Fruit fly (Drosophila melanogaster) whole organism, embryonic: ENCODE results near the gene CG31267.

Experiments used
- Ada2b ChIP-seq: fragments of 200-800 bp; sonication (Bioruptor generic); IDR thresholded peaks from 2 replicates; pipeline ENCODE4 v1.3.6; 2022; ENCODE audit warnings: missing biosample characterization, missing genetic modification characterization
- CG10462 ChIP-seq: fragments of 200-800 bp; sonication (Bioruptor generic); optimal IDR thresholded peaks from 2 replicates; lab custom pipeline; 2016; ENCODE audit warnings: missing biosample characterization, missing genetic modification characterization
- CG10543 ChIP-seq: fragments of 200-800 bp; sonication (Bioruptor generic); optimal IDR thresholded peaks from 3 replicates; lab custom pipeline; 2017; ENCODE audit warnings: missing biosample characterization, mild to moderate bottlenecking, missing genetic modification characterization, moderate library complexity
- CG11695 ChIP-seq: fragments of 200-800 bp; sonication (Bioruptor generic); IDR thresholded peaks from 3 replicates; pipeline ENCODE4 v1.3.6; 2022; ENCODE audit warnings: missing biosample characterization, missing genetic modification characterization
- CG12236 ChIP-seq: fragments of 200-800 bp; sonication (Bioruptor generic); optimal IDR thresholded peaks from 2 replicates; lab custom pipeline; 2016; ENCODE audit warnings: missing biosample characterization, missing genetic modification characterization
- CG12659 ChIP-seq: fragments of 200-800 bp; sonication (Bioruptor generic); optimal IDR thresholded peaks from 3 replicates; lab custom pipeline; 2017; ENCODE audit warnings: mild to moderate bottlenecking, missing biosample characterization, missing genetic modification reagents, missing genetic modification characterization
- CG13424 ChIP-seq: fragments of 200-800 bp; sonication (Bioruptor generic); optimal IDR thresholded peaks from 2 replicates; lab custom pipeline; 2019; ENCODE audit warnings: missing biosample characterization, mild to moderate bottlenecking, missing genetic modification characterization, moderate library complexity
- CG15269 ChIP-seq: fragments of 200-800 bp; sonication (Bioruptor generic); optimal IDR thresholded peaks from 2 replicates; lab custom pipeline; 2018; ENCODE audit warnings: missing biosample characterization, mild to moderate bottlenecking, missing genetic modification characterization, moderate library complexity
- CG1529 ChIP-seq: fragments of 200-800 bp; sonication (Bioruptor generic); optimal IDR thresholded peaks from 3 replicates; lab custom pipeline; 2018; ENCODE audit warnings: missing biosample characterization, missing genetic modification characterization
- CG1603 ChIP-seq: fragments of 200-800 bp; sonication (Bioruptor generic); optimal IDR thresholded peaks from 2 replicates; lab custom pipeline; 2019; ENCODE audit warnings: missing biosample characterization, mild to moderate bottlenecking, missing genetic modification characterization, moderate library complexity
- CG1647 ChIP-seq: fragments of 200-800 bp; sonication (Bioruptor generic); optimal IDR thresholded peaks from 3 replicates; lab custom pipeline; 2016; ENCODE audit warnings: missing biosample characterization, missing genetic modification characterization
- CG3281 ChIP-seq: fragments of 200-800 bp; sonication (Bioruptor generic); optimal IDR thresholded peaks from 3 replicates; lab custom pipeline; 2017; ENCODE audit warnings: missing biosample characterization, mild to moderate bottlenecking, missing genetic modification characterization
- CG3838 ChIP-seq: fragments of 200-800 bp; sonication (Bioruptor generic); optimal IDR thresholded peaks from 3 replicates; lab custom pipeline; 2016; ENCODE audit warnings: missing biosample characterization, missing genetic modification characterization
- CG4730 ChIP-seq: fragments of 200-800 bp; sonication (Bioruptor generic); IDR thresholded peaks from 2 replicates; pipeline ENCODE4 v1.3.6; 2022; ENCODE audit warnings: missing biosample characterization, missing genetic modification characterization
- CG7786 ChIP-seq: fragments of 200-800 bp; sonication (Bioruptor generic); optimal IDR thresholded peaks from 2 replicates; lab custom pipeline; 2016; ENCODE audit warnings: missing biosample characterization, missing genetic modification characterization
- CHES-1-like ChIP-seq: fragments of 200-800 bp; sonication (Bioruptor generic); optimal IDR thresholded peaks from 2 replicates; lab custom pipeline; 2016; ENCODE audit warnings: missing biosample characterization, missing genetic modification characterization
- Camta ChIP-seq: fragments of 200-800 bp; sonication (Bioruptor generic); optimal IDR thresholded peaks from 2 replicates; lab custom pipeline; 2016; ENCODE audit warnings: missing biosample characterization, missing genetic modification characterization
- CoRest ChIP-seq: fragments of 200-800 bp; sonication (Bioruptor generic); optimal IDR thresholded peaks from 3 replicates; lab custom pipeline; 2018; ENCODE audit warnings: missing biosample characterization, mild to moderate bottlenecking, missing genetic modification characterization, moderate library complexity
- Doc2 ChIP-seq: fragments of 200-800 bp; sonication (Bioruptor generic); IDR thresholded peaks from 2 replicates; pipeline ENCODE4 v1.3.6; 2022; ENCODE audit warnings: missing biosample characterization, missing genetic modification characterization
- Elba2 ChIP-seq: fragments of 200-800 bp; sonication (Bioruptor generic); optimal IDR thresholded peaks from 3 replicates; lab custom pipeline; 2016; ENCODE audit warnings: missing biosample characterization, missing genetic modification characterization
- HLH3B ChIP-seq: fragments of 200-800 bp; sonication (Bioruptor generic); IDR thresholded peaks from 2 replicates; pipeline ENCODE4 v1.3.6; 2022; ENCODE audit warnings: missing biosample characterization, missing genetic modification characterization
- Jarid2 ChIP-seq: fragments of 200-800 bp; sonication (Bioruptor generic); optimal IDR thresholded peaks from 3 replicates; lab custom pipeline; 2017; ENCODE audit warnings: mild to moderate bottlenecking, missing biosample characterization, missing genetic modification reagents, missing genetic modification characterization
- Mad ChIP-seq: fragments of 200-800 bp; sonication (Bioruptor generic); optimal IDR thresholded peaks from 2 replicates; lab custom pipeline; 2016; ENCODE audit warnings: missing biosample characterization, missing genetic modification characterization
- NFAT ChIP-seq: fragments of 200-800 bp; sonication (Bioruptor generic); IDR thresholded peaks from 2 replicates; pipeline ENCODE4 v1.3.6; 2022; ENCODE audit warnings: missing biosample characterization, missing genetic modification characterization
- NK7.1 ChIP-seq: fragments of 200-800 bp; sonication (Bioruptor generic); optimal IDR thresholded peaks from 3 replicates; lab custom pipeline; 2016; ENCODE audit warnings: missing biosample characterization, missing genetic modification characterization
- Oaz ChIP-seq: fragments of 200-800 bp; sonication (Bioruptor generic); IDR thresholded peaks from 2 replicates; pipeline ENCODE4 v1.3.6; 2022; ENCODE audit warnings: missing biosample characterization, missing genetic modification characterization
- PHDP ChIP-seq: fragments of 200-800 bp; sonication (Bioruptor generic); optimal IDR thresholded peaks from 3 replicates; lab custom pipeline; 2018; ENCODE audit warnings: missing biosample characterization, mild to moderate bottlenecking, missing genetic modification characterization, moderate library complexity
- Rfx ChIP-seq: fragments of 200-800 bp; sonication (Bioruptor generic); IDR thresholded peaks from 2 replicates; pipeline ENCODE4 v1.3.6; 2022; ENCODE audit warnings: missing biosample characterization, missing genetic modification characterization
- Ssrp ChIP-seq: fragments of 200-800 bp; sonication (Bioruptor generic); optimal IDR thresholded peaks from 2 replicates; lab custom pipeline; 2018; ENCODE audit warnings: missing biosample characterization, mild to moderate bottlenecking, missing genetic modification characterization, moderate library complexity
- YL-1 ChIP-seq: fragments of 200-800 bp; sonication (Bioruptor generic); optimal IDR thresholded peaks from 3 replicates; lab custom pipeline; 2017; ENCODE audit warnings: missing biosample characterization, mild to moderate bottlenecking, missing genetic modification characterization
- btn ChIP-seq: fragments of 200-800 bp; sonication (Bioruptor generic); optimal IDR thresholded peaks from 2 replicates; lab custom pipeline; 2016; ENCODE audit warnings: missing biosample characterization, missing genetic modification characterization
- crol ChIP-seq: fragments of 200-800 bp; sonication (Bioruptor generic); IDR thresholded peaks from 2 replicates; pipeline ENCODE4 v1.3.6; 2022; ENCODE audit warnings: missing biosample characterization, missing genetic modification characterization
- dati ChIP-seq: fragments of 200-800 bp; sonication (Bioruptor generic); IDR thresholded peaks from 2 replicates; pipeline ENCODE4 v1.3.6; 2022; ENCODE audit warnings: missing biosample characterization, missing genetic modification characterization
- disco-r ChIP-seq: fragments of 200-800 bp; sonication (Bioruptor generic); optimal IDR thresholded peaks from 2 replicates; lab custom pipeline; 2016; ENCODE audit warnings: missing biosample characterization, missing genetic modification characterization
- fd64A ChIP-seq: fragments of 200-800 bp; sonication (Bioruptor generic); optimal IDR thresholded peaks from 3 replicates; lab custom pipeline; 2018; ENCODE audit warnings: missing biosample characterization, mild to moderate bottlenecking, missing genetic modification characterization
- her ChIP-seq: fragments of 200-800 bp; sonication (Bioruptor generic); optimal IDR thresholded peaks from 2 replicates; lab custom pipeline; 2016; ENCODE audit warnings: missing biosample characterization, missing genetic modification characterization
- insv ChIP-seq, 2 experiments: fragments of 200-800 bp; sonication (Bioruptor generic); optimal IDR thresholded peaks; 3 replicates each; lab custom pipeline; 2016 to 2018; ENCODE audit warnings: missing biosample characterization in 2 of 2, missing genetic modification characterization in 2 of 2
- jumu ChIP-seq: fragments of 200-800 bp; sonication (Bioruptor generic); optimal IDR thresholded peaks from 3 replicates; lab custom pipeline; 2016; ENCODE audit warnings: missing biosample characterization, missing genetic modification characterization
- kni ChIP-seq: fragments of 200-800 bp; sonication (Bioruptor generic); optimal IDR thresholded peaks from 3 replicates; lab custom pipeline; 2017; ENCODE audit warnings: mild to moderate bottlenecking, missing biosample characterization, missing genetic modification reagents, missing genetic modification characterization
- mam ChIP-seq: fragments of 200-800 bp; sonication (Bioruptor generic); optimal IDR thresholded peaks from 3 replicates; lab custom pipeline; 2016; ENCODE audit warnings: missing biosample characterization, missing genetic modification characterization
- odd ChIP-seq: fragments of 200-800 bp; sonication (Bioruptor generic); optimal IDR thresholded peaks from 2 replicates; lab custom pipeline; 2017; ENCODE audit warnings: missing biosample characterization, mild to moderate bottlenecking, missing genetic modification characterization
- onecut ChIP-seq: fragments of 200-800 bp; sonication (Bioruptor generic); IDR thresholded peaks from 2 replicates; pipeline ENCODE4 v1.3.6; 2022; ENCODE audit warnings: missing biosample characterization, missing genetic modification characterization
- otp ChIP-seq: fragments of 200-800 bp; sonication (Bioruptor generic); IDR thresholded peaks from 3 replicates; pipeline ENCODE4, ENCODE4 v1.3.6; 2022; ENCODE audit warnings: missing biosample characterization, missing genetic modification characterization
- pfk ChIP-seq: fragments of 200-800 bp; sonication (Bioruptor generic); optimal IDR thresholded peaks from 2 replicates; lab custom pipeline; 2018; ENCODE audit warnings: missing biosample characterization, mild to moderate bottlenecking, missing genetic modification characterization, moderate library complexity
- pnt ChIP-seq: fragments of 200-800 bp; sonication (Bioruptor generic); optimal IDR thresholded peaks from 3 replicates; lab custom pipeline; 2016; ENCODE audit warnings: missing biosample characterization, missing genetic modification characterization
- pzg ChIP-seq: fragments of 200-800 bp; sonication (Bioruptor generic); optimal IDR thresholded peaks from 3 replicates; lab custom pipeline; 2018; ENCODE audit warnings: missing biosample characterization, mild to moderate bottlenecking, missing genetic modification characterization, moderate library complexity
- seq ChIP-seq: fragments of 200-800 bp; sonication (Bioruptor generic); IDR thresholded peaks from 2 replicates; pipeline ENCODE4 v1.3.6; 2022; ENCODE audit warnings: missing biosample characterization, missing genetic modification characterization
- sug ChIP-seq: fragments of 200-800 bp; optimal IDR thresholded peaks from 2 replicates; lab custom pipeline; 2019; ENCODE audit warnings: missing biosample characterization, mild to moderate bottlenecking, missing genetic modification characterization, moderate library complexity
- ttk ChIP-seq: fragments of 200-800 bp; sonication (Bioruptor generic); IDR thresholded peaks from 2 replicates; pipeline ENCODE4 v2.1.2; 2022; ENCODE audit warnings: missing biosample characterization, missing genetic modification characterization
- usp ChIP-seq: fragments of >200 bp; optimal IDR thresholded peaks from 2 replicates; lab custom pipeline; 2017; ENCODE audit warnings: missing biosample characterization, missing genetic modification characterization
- vfl ChIP-seq: fragments of 200-800 bp; sonication (Bioruptor generic); optimal IDR thresholded peaks from 2 replicates; lab custom pipeline; 2016; ENCODE audit warnings: missing biosample characterization, missing genetic modification characterization

CG31267 gene

DNA sequence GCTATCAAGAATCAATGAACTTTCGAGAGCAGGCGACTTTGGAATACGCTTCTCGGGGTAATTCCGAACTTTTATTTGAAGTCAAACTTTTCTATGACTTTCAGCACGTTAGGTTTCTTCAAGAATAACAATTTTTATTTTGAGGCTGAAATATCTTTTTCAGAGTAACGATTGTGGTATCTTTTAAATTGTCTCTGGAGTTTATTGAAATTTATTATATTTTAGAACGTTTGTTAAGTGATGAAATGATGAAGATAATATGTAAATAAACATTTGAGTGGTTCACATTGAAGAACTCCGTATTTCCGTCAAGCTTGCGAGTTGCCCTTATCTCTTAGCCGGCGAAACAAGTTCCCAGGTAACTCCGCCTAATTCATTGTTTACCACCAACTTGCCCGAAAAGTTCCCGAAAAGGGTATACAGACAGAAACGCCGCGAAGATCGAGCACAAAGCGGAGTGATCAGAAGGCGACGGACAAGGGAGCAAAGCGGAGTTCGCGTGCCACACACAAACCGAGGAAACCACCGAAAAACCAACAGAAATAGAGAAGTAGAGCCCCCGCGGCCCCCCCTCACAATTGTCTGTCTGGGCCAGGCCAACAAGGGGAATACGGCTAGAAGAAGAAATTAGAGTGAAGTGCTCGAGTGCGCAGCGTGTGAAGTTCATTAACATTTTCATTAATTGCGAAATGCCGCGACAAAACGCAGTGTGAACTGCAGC, 16.2 kb upstream of the CG31267 start (continued):
- no peak for TF ChIP-seq ttk (GFP tag; lab: Robert Waterston, UW)
- TF ChIP-seq jumu (GFP tag; lab: Kevin White, UChicago), result no peak
- TF ChIP-seq CG10543, result no peak
- no peak for TF ChIP-seq insv (GFP tag; optimal IDR thresholded peaks at IDR 0.05; lab: Kevin White, UChicago)
- TF ChIP-seq btn (GFP tag; lab: Kevin White, UChicago), result no peak
- TF ChIP-seq Ada2b (GFP tag; lab: Robert Waterston, UW), result no peak
- TF ChIP-seq seq (GFP tag; lab: Robert Waterston, UW), result no peak
- TF ChIP-seq otp, result 0 out of 3 replicates have a peak, but pooled peaks have one; percentile 35
- TF ChIP-seq disco-r (GFP tag; lab: Kevin White, UChicago), result no peak
- TF ChIP-seq pzg, result no peak
- TF ChIP-seq kni, result peak; percentile 61
- TF ChIP-seq usp, result no peak
- TF ChIP-seq CHES-1-like (GFP tag; lab: Kevin White, UChicago), result no peak
- TF ChIP-seq CG11695 (GFP tag; lab: Robert Waterston, UW), result no peak
- peak; percentile 26 for TF ChIP-seq CoRest
- TF ChIP-seq her (GFP tag; lab: Kevin White, UChicago), result no peak
- no peak for TF ChIP-seq sug (tag; lab: Kevin White, UChicago)
- TF ChIP-seq onecut (GFP tag; lab: Robert Waterston, UW), result no peak; the same call in 1 of the 2 replicates
- no peak for TF ChIP-seq Elba2 (GFP tag; lab: Kevin White, UChicago)
- no peak for TF ChIP-seq CG3281 (GFP tag; lab: Kevin White, UChicago)
- no peak for TF ChIP-seq CG3838 (GFP tag; lab: Kevin White, UChicago)
- TF ChIP-seq Jarid2, result no peak
- TF ChIP-seq CG13424 (tag; lab: Kevin White, UChicago), result peak; percentile 18
- TF ChIP-seq mam, result peak; percentile 5
- no peak for TF ChIP-seq Camta (GFP tag; lab: Kevin White, UChicago)
- no peak for TF ChIP-seq CG1529 (GFP tag; lab: Kevin White, UChicago)
- no peak for TF ChIP-seq Mad
- TF ChIP-seq vfl (GFP tag; lab: Kevin White, UChicago), result no peak
- no peak for TF ChIP-seq pfk
- no peak for TF ChIP-seq CG1603 (tag; lab: Kevin White, UChicago)
- TF ChIP-seq PHDP (tag; lab: Kevin White, UChicago), result peak; percentile 25
- no peak for TF ChIP-seq NFAT
- TF ChIP-seq CG12659 (GFP tag; lab: Kevin White, UChicago), result no peak
- TF ChIP-seq CG4730 (GFP tag; lab: Robert Waterston, UW), result no peak
- TF ChIP-seq CG10462, result no peak
- TF ChIP-seq Ssrp, result peak; percentile 35
- no peak for TF ChIP-seq pnt (GFP tag; lab: Kevin White, UChicago)
- TF ChIP-seq CG1647 (GFP tag; lab: Kevin White, UChicago), result no peak
- TF ChIP-seq dati, result no peak
- no peak for TF ChIP-seq NK7.1 (GFP tag; lab: Kevin White, UChicago)
- TF ChIP-seq fd64A (GFP tag; lab: Kevin White, UChicago), result no peak
- peak; percentile 85 for TF ChIP-seq crol
- no peak for TF ChIP-seq CG15269 (tag; lab: Kevin White, UChicago)
- peak; percentile 34; the same call in 1 of the 2 replicates for TF ChIP-seq Oaz (GFP tag; lab: Robert Waterston, UW)
- TF ChIP-seq CG12236 (GFP tag; lab: Kevin White, UChicago), result no peak
- TF ChIP-seq Doc2 (GFP tag; lab: Robert Waterston, UW), result no peak
- TF ChIP-seq HLH3B (GFP tag; lab: Robert Waterston, UW), result no peak
- no peak for TF ChIP-seq YL-1
- TF ChIP-seq odd (GFP tag; lab: Kevin White, UChicago), result no peak
- no peak for TF ChIP-seq CG7786 (GFP tag; lab: Kevin White, UChicago)
- TF ChIP-seq Rfx (GFP tag; lab: Robert Waterston, UW), result no peak
